Worm (Caenorhabditis elegans): ENCODE measurements around the gene asp-8.

ce11 chrV:3011394-3011793 lies 13.0 kb upstream of the asp-8 start, which contains the start of gene srw-135:
- TF ChIP-seq flt-1 (GFP tag; IDR thresholded peaks at IDR 0.05) (no peak), pes-1 (GFP tag; IDR thresholded peaks at IDR 0.05) (no peak), ama-1 (optimal IDR thresholded peaks at IDR 0.05) (no peak), B0310.2 (tag; optimal IDR thresholded peaks at IDR 0.05) (no peak), F13C5.2 (tag; optimal IDR thresholded peaks at IDR 0.05) (no peak), tra-4 (tag; optimal IDR thresholded peaks at IDR 0.05) (no peak), aly-1 (tag; optimal IDR thresholded peaks at IDR 0.05) (no peak), hmg-4 (GFP tag; optimal IDR thresholded peaks at IDR 0.05) (no peak), scrt-1 (GFP tag; IDR thresholded peaks at IDR 0.05) (no peak), hnd-1 (tag; optimal IDR thresholded peaks at IDR 0.05) (no peak), ceh-36 (tag; optimal IDR thresholded peaks at IDR 0.05) (no peak), sea-1 (GFP tag; conservative IDR thresholded peaks at IDR 0.05) (no peak), ets-7 (tag; optimal IDR thresholded peaks at IDR 0.05) (no peak), tbx-37 (GFP tag; conservative IDR thresholded peaks at IDR 0.05) (no peak)

Measured in whole organism, early embryonic.